Fruit fly (Drosophila melanogaster) S2 (cell line): ENCODE results near the gene Keap1.

ENCODE experiments used
- CG8478 ChIP-seq: fragments of >200 bp; optimal IDR thresholded peaks from 2 replicates; lab custom pipeline; 2018
- CTCF ChIP-seq, 2 experiments: fragments of >200 bp; optimal IDR thresholded peaks; 2 replicates each; lab custom pipeline; 2018

DNA sequence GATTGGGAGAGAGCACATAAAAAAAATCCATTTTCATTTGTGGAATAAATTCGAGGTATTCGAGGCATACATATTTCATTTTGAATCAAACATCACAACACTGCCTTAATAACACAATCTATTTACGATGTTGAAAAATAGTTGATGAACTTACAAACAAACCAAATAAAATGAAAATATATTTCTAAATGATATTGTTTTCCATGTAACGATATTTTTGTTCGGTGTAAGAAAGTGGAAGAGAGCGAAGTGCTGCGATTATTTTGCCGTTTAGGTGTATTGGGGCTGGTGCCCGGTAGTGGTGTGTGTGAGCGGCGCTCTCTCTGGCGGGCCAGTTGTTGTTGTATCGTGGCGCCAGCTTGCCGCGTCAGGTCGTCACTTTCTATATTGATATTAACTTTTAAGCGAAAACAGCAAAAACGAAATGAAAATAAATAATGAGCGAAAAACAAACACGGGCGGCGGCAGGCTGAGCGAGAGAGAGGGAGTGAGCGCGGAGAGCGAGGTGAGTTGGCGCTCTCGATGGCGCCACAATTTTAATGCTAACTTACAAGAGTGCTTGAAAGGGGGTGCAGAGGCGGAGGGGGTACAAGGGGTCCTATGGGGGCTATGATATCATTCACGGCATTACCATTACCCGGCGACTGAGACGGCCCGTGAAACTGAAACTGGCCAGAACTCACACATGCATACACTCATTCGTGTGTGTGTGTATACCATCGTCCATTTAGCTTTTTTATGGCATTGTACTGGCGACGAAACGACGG is 14.5 kb downstream of the Keap1 start:
- TF ChIP-seq CG8478 (lab: Kevin White, UChicago) (no peak), CTCF (optimal IDR thresholded peaks at IDR 0.05; lab: Kevin White, UChicago) (no peak)
